In genomic region chrX:15594230-15594857, dm6 we compare ENCODE assay signal across 1 fruit fly cellular context.
TF ChIP-seq lines count a peak whose summit lies in the region.

No protein-coding gene starts in this region.

TF ChIP-seq in whole organism, embryonic, 481 proteins besides CTCF, POLR2A, EP300 and RAD21 (continued from another document):
- TF ChIP-seq CG12299 (tag; optimal IDR thresholded peaks at IDR 0.05; lab: Kevin White, UChicago): no peak
- no peak for TF ChIP-seq mirr (GFP tag; optimal IDR thresholded peaks at IDR 0.05; lab: Kevin White, UChicago)
- no peak for TF ChIP-seq CG9797 (GFP tag; optimal IDR thresholded peaks at IDR 0.05; lab: Kevin White, UChicago)
- no peak for TF ChIP-seq CG11696 (GFP tag; IDR thresholded peaks at IDR 0.05; lab: Robert Waterston, UW)
- no peak for TF ChIP-seq CG4424 (GFP tag; optimal IDR thresholded peaks at IDR 0.05; lab: Kevin White, UChicago)
- TF ChIP-seq CG13775 (GFP tag; optimal IDR thresholded peaks at IDR 0.05; lab: Kevin White, UChicago): no peak
- no peak for TF ChIP-seq Sry-β (GFP tag; optimal IDR thresholded peaks at IDR 0.05; lab: Kevin White, UChicago)
- TF ChIP-seq Atf3 (GFP tag; optimal IDR thresholded peaks at IDR 0.05; lab: Kevin White, UChicago): no peak
- TF ChIP-seq HLHmδ (GFP tag; optimal IDR thresholded peaks at IDR 0.05; lab: Kevin White, UChicago): no peak
- no peak for TF ChIP-seq nau (GFP tag; optimal IDR thresholded peaks at IDR 0.05; lab: Kevin White, UChicago)
- no peak for TF ChIP-seq CG6854 (GFP tag; optimal IDR thresholded peaks at IDR 0.05; lab: Kevin White, UChicago)
- TF ChIP-seq CG12219 (GFP tag; optimal IDR thresholded peaks at IDR 0.05; lab: Kevin White, UChicago): no peak
- TF ChIP-seq otp (GFP tag; IDR thresholded peaks at IDR 0.05; lab: Robert Waterston, UW): 0 out of 3 replicates have a peak, but pooled peaks have one; percentile 37
- no peak for TF ChIP-seq CG1647 (GFP tag; optimal IDR thresholded peaks at IDR 0.05; lab: Kevin White, UChicago)
- TF ChIP-seq pb (GFP tag; optimal IDR thresholded peaks at IDR 0.05; lab: Kevin White, UChicago): no peak
- peak; percentile 51 for TF ChIP-seq Lhr (GFP tag; optimal IDR thresholded peaks at IDR 0.05; lab: Kevin White, UChicago)
- no peak for TF ChIP-seq pho (GFP tag; optimal IDR thresholded peaks at IDR 0.05; lab: Kevin White, UChicago)
- TF ChIP-seq jing (GFP tag; optimal IDR thresholded peaks at IDR 0.05; lab: Kevin White, UChicago): no peak
- TF ChIP-seq D19A (tag; optimal IDR thresholded peaks at IDR 0.05; lab: Kevin White, UChicago): peak; percentile 20
- TF ChIP-seq cad (GFP tag; optimal IDR thresholded peaks at IDR 0.05; lab: Kevin White, UChicago): no peak
- TF ChIP-seq Dll (GFP tag; IDR thresholded peaks at IDR 0.05; lab: Robert Waterston, UW; ENCODE audit: partially characterized antibody): no peak
- TF ChIP-seq MTF-1 (GFP tag; optimal IDR thresholded peaks at IDR 0.05; lab: Kevin White, UChicago; ENCODE audit: borderline replicate concordance): no peak
- TF ChIP-seq odd (GFP tag; optimal IDR thresholded peaks at IDR 0.05; lab: Kevin White, UChicago): no peak
- no peak for TF ChIP-seq seq (GFP tag; IDR thresholded peaks at IDR 0.05; lab: Robert Waterston, UW)
- peak; percentile 66; the same call in 1 of the 3 replicates for TF ChIP-seq CG3726 (GFP tag; IDR thresholded peaks at IDR 0.05; lab: Robert Waterston, UW)
- TF ChIP-seq CG2129 (GFP tag; IDR thresholded peaks at IDR 0.05; lab: Robert Waterston, UW; ENCODE audit: partially characterized antibody): no peak
- TF ChIP-seq lilli (GFP tag; optimal IDR thresholded peaks at IDR 0.05; lab: Kevin White, UChicago): peak; percentile 16
- peak; percentile 76; the same call in 2 of the 3 replicates for TF ChIP-seq zfh1 (GFP tag; IDR thresholded peaks at IDR 0.05; lab: Robert Waterston, UW)
- TF ChIP-seq CG9215 (GFP tag; IDR thresholded peaks at IDR 0.05; lab: Robert Waterston, UW): peak; percentile 51; the same call in 1 of the 2 replicates
- TF ChIP-seq CG9727 (GFP tag; optimal IDR thresholded peaks at IDR 0.05; lab: Kevin White, UChicago): no peak
- TF ChIP-seq CG8944 (GFP tag; optimal IDR thresholded peaks at IDR 0.05; lab: Kevin White, UChicago): peak; percentile 9
- TF ChIP-seq scrt (GFP tag; optimal IDR thresholded peaks at IDR 0.05; lab: Kevin White, UChicago): no peak
- no peak for TF ChIP-seq Ada2b (GFP tag; IDR thresholded peaks at IDR 0.05; lab: Robert Waterston, UW)
- TF ChIP-seq Dref (GFP tag; IDR thresholded peaks at IDR 0.05; lab: Robert Waterston, UW): no peak
- no peak for TF ChIP-seq CG7372 (GFP tag; IDR thresholded peaks at IDR 0.05; lab: Robert Waterston, UW)
- TF ChIP-seq kay (GFP tag; optimal IDR thresholded peaks at IDR 0.05; lab: Kevin White, UChicago): no peak
- TF ChIP-seq CG2116 (GFP tag; optimal IDR thresholded peaks at IDR 0.05; lab: Kevin White, UChicago): no peak
- no peak for TF ChIP-seq Hand (GFP tag; optimal IDR thresholded peaks at IDR 0.05; lab: Kevin White, UChicago)
- no peak for TF ChIP-seq da (GFP tag; optimal IDR thresholded peaks at IDR 0.05; lab: Kevin White, UChicago)
- no peak for TF ChIP-seq Bteb2 (GFP tag; optimal IDR thresholded peaks at IDR 0.05; lab: Kevin White, UChicago)
- TF ChIP-seq fd64A (GFP tag; optimal IDR thresholded peaks at IDR 0.05; lab: Kevin White, UChicago): no peak
- TF ChIP-seq Atf6 (GFP tag; IDR thresholded peaks at IDR 0.05; lab: Robert Waterston, UW): no peak
- TF ChIP-seq Dad (GFP tag; optimal IDR thresholded peaks at IDR 0.05; lab: Kevin White, UChicago): no peak
- peak; percentile 23 for TF ChIP-seq PHDP (tag; optimal IDR thresholded peaks at IDR 0.05; lab: Kevin White, UChicago)
- no peak for TF ChIP-seq lab (GFP tag; optimal IDR thresholded peaks at IDR 0.05; lab: Kevin White, UChicago)
- TF ChIP-seq dmrt11E (tag; optimal IDR thresholded peaks at IDR 0.05; lab: Kevin White, UChicago): peak; percentile 11
- no peak for TF ChIP-seq sens-2 (GFP tag; IDR thresholded peaks at IDR 0.05; lab: Robert Waterston, UW)
- no peak for TF ChIP-seq CG9437 (GFP tag; optimal IDR thresholded peaks at IDR 0.05; lab: Kevin White, UChicago)
- no peak for TF ChIP-seq wdn (GFP tag; IDR thresholded peaks at IDR 0.05; lab: Robert Waterston, UW)
- TF ChIP-seq insv (GFP tag; optimal IDR thresholded peaks at IDR 0.05; lab: Kevin White, UChicago): peak in 1 of 2 experiments; percentile 36
- TF ChIP-seq Jarid2 (GFP tag; optimal IDR thresholded peaks at IDR 0.05; lab: Kevin White, UChicago): no peak
- no peak for TF ChIP-seq trh (GFP tag; optimal IDR thresholded peaks at IDR 0.05; lab: Kevin White, UChicago)
- peak; percentile 65 for TF ChIP-seq Xbp1 (GFP tag; optimal IDR thresholded peaks at IDR 0.05; lab: Kevin White, UChicago)
- TF ChIP-seq CG8478 (optimal IDR thresholded peaks at IDR 0.05; lab: Kevin White, UChicago): no peak
- TF ChIP-seq CG3838 (GFP tag; optimal IDR thresholded peaks at IDR 0.05; lab: Kevin White, UChicago): no peak
- TF ChIP-seq CG7839 (tag; optimal IDR thresholded peaks at IDR 0.05; lab: Kevin White, UChicago): peak; percentile 51
- no peak for TF ChIP-seq Doc2 (GFP tag; IDR thresholded peaks at IDR 0.05; lab: Robert Waterston, UW)
- no peak for TF ChIP-seq cas (GFP tag; IDR thresholded peaks at IDR 0.05; lab: Robert Waterston, UW)
- peak; percentile 56; the same call in 1 of the 2 replicates for TF ChIP-seq lmd (GFP tag; IDR thresholded peaks at IDR 0.05; lab: Robert Waterston, UW)
- no peak for TF ChIP-seq CG11723 (GFP tag; optimal IDR thresholded peaks at IDR 0.05; lab: Kevin White, UChicago)
- no peak for TF ChIP-seq yki (optimal IDR thresholded peaks at IDR 0.05; lab: Kevin White, UChicago)
- TF ChIP-seq CG17385 (GFP tag; optimal IDR thresholded peaks at IDR 0.05; lab: Kevin White, UChicago): no peak
- no peak for TF ChIP-seq Drgx (GFP tag; IDR thresholded peaks at IDR 0.05; lab: Robert Waterston, UW)
- TF ChIP-seq CG14965 (GFP tag; optimal IDR thresholded peaks at IDR 0.05; lab: Kevin White, UChicago; ENCODE audit: borderline replicate concordance): no peak
- TF ChIP-seq row (GFP tag; IDR thresholded peaks at IDR 0.05; lab: Robert Waterston, UW): no peak
- no peak for TF ChIP-seq br (optimal IDR thresholded peaks at IDR 0.05; lab: Kevin White, UChicago)
- TF ChIP-seq rib (GFP tag; IDR thresholded peaks at IDR 0.05; lab: Robert Waterston, UW): no peak
- TF ChIP-seq gt (GFP tag; IDR thresholded peaks at IDR 0.05; lab: Robert Waterston, UW): no peak
- TF ChIP-seq CG34224 (GFP tag; IDR thresholded peaks at IDR 0.05; lab: Robert Waterston, UW; ENCODE audit: partially characterized antibody): no peak
- TF ChIP-seq Ssrp (tag; optimal IDR thresholded peaks at IDR 0.05; lab: Kevin White, UChicago): no peak
- no peak for TF ChIP-seq CkIIα-i1 (GFP tag; IDR thresholded peaks at IDR 0.05; lab: Robert Waterston, UW)
- TF ChIP-seq CG12744 (GFP tag; optimal IDR thresholded peaks at IDR 0.05; lab: Kevin White, UChicago): no peak
- TF ChIP-seq eve (GFP tag; optimal IDR thresholded peaks at IDR 0.05; lab: Kevin White, UChicago): no peak
- TF ChIP-seq CG10267 (tag; optimal IDR thresholded peaks at IDR 0.05; lab: Kevin White, UChicago): no peak
- no peak for TF ChIP-seq HLH54F (GFP tag; optimal IDR thresholded peaks at IDR 0.05; lab: Kevin White, UChicago)
- TF ChIP-seq sim (GFP tag; IDR thresholded peaks at IDR 0.05; lab: Robert Waterston, UW): no peak
- no peak for TF ChIP-seq gsb-n (tag; optimal IDR thresholded peaks at IDR 0.05; lab: Kevin White, UChicago)
- TF ChIP-seq Opbp (GFP tag; IDR thresholded peaks at IDR 0.05; lab: Robert Waterston, UW; ENCODE audit: partially characterized antibody): peak; percentile 62; the same call in 1 of the 3 replicates
- 0 out of 2 replicates have a peak, but pooled peaks have one; percentile 32 for TF ChIP-seq CG14014 (GFP tag; IDR thresholded peaks at IDR 0.05; lab: Robert Waterston, UW)
- no peak for TF ChIP-seq CG17186 (GFP tag; optimal IDR thresholded peaks at IDR 0.05; lab: Kevin White, UChicago)
- no peak for TF ChIP-seq Antp (GFP tag; optimal IDR thresholded peaks at IDR 0.05; lab: Kevin White, UChicago)
- TF ChIP-seq Hr78 (GFP tag; optimal IDR thresholded peaks at IDR 0.05; lab: Kevin White, UChicago): no peak
- no peak for TF ChIP-seq CG34376 (GFP tag; optimal IDR thresholded peaks at IDR 0.05; lab: Kevin White, UChicago)
- no peak for TF ChIP-seq NfI (GFP tag; optimal IDR thresholded peaks at IDR 0.05; lab: Kevin White, UChicago)
- TF ChIP-seq Lim3 (GFP tag; IDR thresholded peaks at IDR 0.05; lab: Robert Waterston, UW): no peak
- TF ChIP-seq CG15479 (GFP tag; optimal IDR thresholded peaks at IDR 0.05; lab: Kevin White, UChicago): no peak
- peak; percentile 2 for TF ChIP-seq Fer3 (tag; optimal IDR thresholded peaks at IDR 0.05; lab: Kevin White, UChicago)
- TF ChIP-seq CG3163 (GFP tag; optimal IDR thresholded peaks at IDR 0.05; lab: Kevin White, UChicago): no peak
- no peak for TF ChIP-seq pnt (GFP tag; optimal IDR thresholded peaks at IDR 0.05; lab: Kevin White, UChicago)
- no peak for TF ChIP-seq toy (GFP tag; IDR thresholded peaks at IDR 0.05; lab: Robert Waterston, UW)
- no peak for TF ChIP-seq CG6765 (GFP tag; optimal IDR thresholded peaks at IDR 0.05; lab: Kevin White, UChicago)
- TF ChIP-seq Dek (tag; optimal IDR thresholded peaks at IDR 0.05; lab: Kevin White, UChicago): no peak
- no peak for TF ChIP-seq HHEX (GFP tag; optimal IDR thresholded peaks at IDR 0.05; lab: Kevin White, UChicago)
- TF ChIP-seq abd-A (tag; optimal IDR thresholded peaks at IDR 0.05; lab: Kevin White, UChicago): no peak
- TF ChIP-seq CG2875 (GFP tag; optimal IDR thresholded peaks at IDR 0.05; lab: Kevin White, UChicago): no peak
- no peak for TF ChIP-seq zen2 (GFP tag; IDR thresholded peaks at IDR 0.05; lab: Robert Waterston, UW; ENCODE audit: partially characterized antibody)
- TF ChIP-seq Lpt (GFP tag; optimal IDR thresholded peaks at IDR 0.05; lab: Kevin White, UChicago): no peak
- TF ChIP-seq Scr (GFP tag; IDR thresholded peaks at IDR 0.05; lab: Robert Waterston, UW; ENCODE audit: partially characterized antibody): no peak; the same call in 1 of the 2 replicates
- TF ChIP-seq H15 (GFP tag; IDR thresholded peaks at IDR 0.05; lab: Robert Waterston, UW): peak; percentile 50; the same call in 1 of the 3 replicates
- TF ChIP-seq sr (GFP tag; IDR thresholded peaks at IDR 0.05; lab: Robert Waterston, UW): no peak
- TF ChIP-seq CG8765 (GFP tag; IDR thresholded peaks at IDR 0.05; lab: Robert Waterston, UW): no peak; the same call in 1 of the 2 replicates
- peak; percentile 49; the same call in 2 of the 3 replicates for TF ChIP-seq tgo (GFP tag; IDR thresholded peaks at IDR 0.05; lab: Robert Waterston, UW)
- no peak for TF ChIP-seq fd3F (GFP tag; optimal IDR thresholded peaks at IDR 0.05; lab: Kevin White, UChicago)
- TF ChIP-seq danr (GFP tag; IDR thresholded peaks at IDR 0.05; lab: Robert Waterston, UW): no peak
- no peak for TF ChIP-seq sc (optimal IDR thresholded peaks at IDR 0.05; lab: Kevin White, UChicago)
- TF ChIP-seq sc (GFP tag; optimal IDR thresholded peaks at IDR 0.05; lab: Kevin White, UChicago): no peak
- TF ChIP-seq CG7357 (GFP tag; IDR thresholded peaks at IDR 0.05; lab: Robert Waterston, UW): no peak
- TF ChIP-seq CG9932 (GFP tag; IDR thresholded peaks at IDR 0.05; lab: Robert Waterston, UW): peak; percentile 78
- TF ChIP-seq CG30403 (GFP tag; optimal IDR thresholded peaks at IDR 0.05; lab: Kevin White, UChicago): peak; percentile 23
- TF ChIP-seq slp2 (GFP tag; optimal IDR thresholded peaks at IDR 0.05; lab: Kevin White, UChicago): no peak
- peak; percentile 63 for TF ChIP-seq ci (GFP tag; IDR thresholded peaks at IDR 0.05; lab: Robert Waterston, UW)
- TF ChIP-seq hbn (GFP tag; IDR thresholded peaks at IDR 0.05; lab: Robert Waterston, UW; ENCODE audit: partially characterized antibody): no peak
- TF ChIP-seq CG17361 (GFP tag; IDR thresholded peaks at IDR 0.05; lab: Robert Waterston, UW): no peak
- no peak for TF ChIP-seq CG12769 (tag; optimal IDR thresholded peaks at IDR 0.05; lab: Kevin White, UChicago)
- no peak for TF ChIP-seq CrebB (tag; optimal IDR thresholded peaks at IDR 0.05; lab: Kevin White, UChicago)
- peak; percentile 24 for TF ChIP-seq CG17829 (tag; optimal IDR thresholded peaks at IDR 0.05; lab: Kevin White, UChicago)
- no peak for TF ChIP-seq H2.0 (GFP tag; IDR thresholded peaks at IDR 0.05; lab: Robert Waterston, UW)
- TF ChIP-seq cwo (GFP tag; optimal IDR thresholded peaks at IDR 0.05; lab: Kevin White, UChicago): no peak
- no peak for TF ChIP-seq CG1233 (GFP tag; optimal IDR thresholded peaks at IDR 0.05; lab: Kevin White, UChicago)
- TF ChIP-seq ash1 (GFP tag; optimal IDR thresholded peaks at IDR 0.05; lab: Kevin White, UChicago): no peak
- no peak for TF ChIP-seq CG13296 (GFP tag; optimal IDR thresholded peaks at IDR 0.05; lab: Kevin White, UChicago)
- TF ChIP-seq CG3995 (GFP tag; optimal IDR thresholded peaks at IDR 0.05; lab: Kevin White, UChicago): no peak
- TF ChIP-seq CG11695 (GFP tag; IDR thresholded peaks at IDR 0.05; lab: Robert Waterston, UW): 0 out of 3 replicates have a peak, but pooled peaks have one; percentile 10
- TF ChIP-seq onecut (GFP tag; IDR thresholded peaks at IDR 0.05; lab: Robert Waterston, UW): peak; percentile 39; the same call in 1 of the 2 replicates
- no peak for TF ChIP-seq CG4282 (GFP tag; optimal IDR thresholded peaks at IDR 0.05; lab: Kevin White, UChicago)
- peak; percentile 77 for TF ChIP-seq amos (GFP tag; IDR thresholded peaks at IDR 0.05; lab: Robert Waterston, UW; ENCODE audit: partially characterized antibody)
- peak; percentile 4 for TF ChIP-seq lbe (GFP tag; optimal IDR thresholded peaks at IDR 0.05; lab: Kevin White, UChicago)
- peak; percentile 73 for TF ChIP-seq NFAT (GFP tag; IDR thresholded peaks at IDR 0.05; lab: Robert Waterston, UW)
- TF ChIP-seq CG8359 (GFP tag; optimal IDR thresholded peaks at IDR 0.05; lab: Kevin White, UChicago; ENCODE audit: borderline replicate concordance): no peak
- TF ChIP-seq pros (GFP tag; optimal IDR thresholded peaks at IDR 0.05; lab: Kevin White, UChicago): no peak
